Worm (Caenorhabditis elegans): ENCODE data around the gene C09E7.7.

C09E7.7 gene

DNA sequence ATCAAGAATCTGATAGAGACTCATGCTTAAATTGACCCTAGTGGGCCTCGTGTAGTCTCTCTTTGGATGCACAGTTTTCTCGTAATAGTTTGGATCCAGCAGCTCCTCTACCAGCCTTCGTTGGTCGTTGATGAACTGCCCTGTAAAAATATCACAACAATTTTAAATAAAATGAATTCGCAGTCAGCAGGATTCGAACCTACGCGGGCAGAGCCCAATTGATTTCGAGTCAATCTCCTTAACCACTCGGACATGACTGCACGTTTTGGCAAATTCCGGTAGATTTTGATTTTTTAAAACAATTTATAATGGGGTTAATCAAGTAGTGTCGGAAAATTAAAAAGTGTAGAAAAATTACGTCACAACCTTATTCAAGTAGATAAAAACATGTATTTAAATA, 37.3 kb downstream of the C09E7.7 start:
- TF ChIP-seq F23B12.7 (tag; optimal IDR thresholded peaks at IDR 0.05; ENCODE audit: insufficient read depth) (peak; percentile 33), B0261.1 (tag; optimal IDR thresholded peaks at IDR 0.05) (peak; percentile 56), tbp1 (GFP tag; optimal IDR thresholded peaks at IDR 0.05) (peak; percentile 81), rpc-1 (optimal IDR thresholded peaks at IDR 0.05) (peak; percentile 44), rpc-1 (tag; optimal IDR thresholded peaks at IDR 0.05) (peak; percentile 75), him-1 (tag; optimal IDR thresholded peaks at IDR 0.05) (peak; percentile 70), lin-26 (GFP tag; IDR thresholded peaks at IDR 0.05) (peak; percentile 73), ztf-25 (GFP tag; IDR thresholded peaks at IDR 0.05) (peak; percentile 36; the same call in 1 of the 2 replicates)

DNA sequence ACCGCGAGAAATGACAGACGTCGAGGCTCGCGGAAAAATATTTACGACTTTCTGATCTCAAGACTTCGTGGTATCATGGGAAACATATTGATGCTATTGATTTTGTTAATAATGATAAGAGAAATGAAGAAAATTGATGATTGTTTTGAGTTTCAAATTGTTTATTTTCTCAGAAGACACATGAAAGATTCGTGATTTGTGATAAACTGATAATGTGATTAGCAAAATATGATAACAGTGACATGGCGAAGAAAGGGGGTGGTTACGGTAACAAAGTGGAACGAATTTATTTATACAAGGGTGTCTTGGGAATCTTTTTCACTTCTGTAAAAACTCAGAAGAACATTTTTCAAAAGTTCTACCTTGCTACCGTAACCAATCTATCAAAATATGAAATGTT, 41.7 kb downstream of the C09E7.7 start:
- TF ChIP-seq C06A6.2 (GFP tag; conservative IDR thresholded peaks at IDR 0.05): no peak
- TF ChIP-seq Y67H2A.10 (GFP tag; conservative IDR thresholded peaks at IDR 0.05): no peak
- TF ChIP-seq efl-1 (GFP tag; optimal IDR thresholded peaks at IDR 0.05): no peak
- no peak for TF ChIP-seq rec-8 (tag; optimal IDR thresholded peaks at IDR 0.05)
- TF ChIP-seq hlh-26 (GFP tag; conservative IDR thresholded peaks at IDR 0.05): no peak
- no peak for TF ChIP-seq attf-6 (GFP tag; IDR thresholded peaks at IDR 0.05)
- peak; percentile 46 for TF ChIP-seq lin-26 (GFP tag; IDR thresholded peaks at IDR 0.05)

DNA sequence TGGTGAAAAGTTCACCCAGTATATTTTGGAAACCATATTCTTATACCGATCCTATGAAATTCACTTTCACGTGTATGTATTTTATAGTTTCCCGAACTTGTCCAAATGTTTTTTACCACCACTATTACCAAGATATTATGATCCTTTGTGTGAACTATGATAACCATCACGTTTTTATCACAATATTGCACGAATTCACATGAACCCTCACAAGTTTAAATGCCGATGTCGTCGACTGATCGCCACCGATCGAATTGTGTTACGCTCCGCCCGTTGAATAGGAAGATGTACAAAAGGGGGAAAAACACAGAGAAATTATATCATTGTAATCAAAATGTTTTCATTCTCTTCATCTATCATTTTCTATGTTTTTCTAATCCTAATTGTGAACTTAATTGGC, 42.7 kb downstream of the C09E7.7 start:
- no peak for TF ChIP-seq ets-4 (GFP tag; optimal IDR thresholded peaks at IDR 0.05)
- no peak for TF ChIP-seq dpff-1 (tag; optimal IDR thresholded peaks at IDR 0.05)
- TF ChIP-seq let-526 (GFP tag; IDR thresholded peaks at IDR 0.05): no peak
- no peak for TF ChIP-seq F37B4.10 (GFP tag; IDR thresholded peaks at IDR 0.05)

DNA sequence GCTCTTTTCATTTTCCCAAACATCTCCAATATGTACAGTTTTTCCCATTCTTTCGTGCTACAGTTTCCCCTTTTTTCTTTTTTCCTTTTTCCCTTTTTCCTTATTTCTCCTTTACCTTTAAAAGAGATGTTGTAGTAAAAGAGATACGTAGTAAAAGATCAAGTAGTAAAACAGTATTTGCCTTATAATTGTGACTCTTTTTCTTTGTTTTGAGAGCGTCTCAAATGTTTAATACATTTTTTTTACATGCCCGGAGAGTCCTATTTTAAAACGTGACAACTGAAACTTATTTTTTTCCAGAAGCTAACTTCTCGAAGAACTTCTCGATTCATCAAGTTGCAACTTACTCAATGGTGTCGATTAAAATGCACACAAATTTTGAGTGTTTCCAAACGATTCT, 43.2 kb downstream of the C09E7.7 start, which contains the start of gene F23F12.12:
F23F12.12 (plus strand) TSS at position 301 of the 400 bp plus-strand sequence.
- TF ChIP-seq nfya-2 (GFP tag; IDR thresholded peaks at IDR 0.05): no peak
- TF ChIP-seq nfya-1 (tag; optimal IDR thresholded peaks at IDR 0.05; ENCODE audit: borderline replicate concordance, insufficient read depth): no peak
- no peak for TF ChIP-seq hlh-12 (tag; optimal IDR thresholded peaks at IDR 0.05)
- no peak for TF ChIP-seq B0261.1 (tag; optimal IDR thresholded peaks at IDR 0.05)
- no peak for TF ChIP-seq tbp1 (GFP tag; optimal IDR thresholded peaks at IDR 0.05)
- no peak for TF ChIP-seq F57A8.1 (GFP tag; optimal IDR thresholded peaks at IDR 0.05)
- no peak for TF ChIP-seq atf-7 (tag; optimal IDR thresholded peaks at IDR 0.05)
- TF ChIP-seq lin-35 (GFP tag; optimal IDR thresholded peaks at IDR 0.05): no peak
- no peak for TF ChIP-seq B0035.1 (tag; optimal IDR thresholded peaks at IDR 0.05)
- no peak for TF ChIP-seq snpc-3.4 (tag; optimal IDR thresholded peaks at IDR 0.05)
- no peak for TF ChIP-seq ztf-18 (tag; optimal IDR thresholded peaks at IDR 0.05)

DNA sequence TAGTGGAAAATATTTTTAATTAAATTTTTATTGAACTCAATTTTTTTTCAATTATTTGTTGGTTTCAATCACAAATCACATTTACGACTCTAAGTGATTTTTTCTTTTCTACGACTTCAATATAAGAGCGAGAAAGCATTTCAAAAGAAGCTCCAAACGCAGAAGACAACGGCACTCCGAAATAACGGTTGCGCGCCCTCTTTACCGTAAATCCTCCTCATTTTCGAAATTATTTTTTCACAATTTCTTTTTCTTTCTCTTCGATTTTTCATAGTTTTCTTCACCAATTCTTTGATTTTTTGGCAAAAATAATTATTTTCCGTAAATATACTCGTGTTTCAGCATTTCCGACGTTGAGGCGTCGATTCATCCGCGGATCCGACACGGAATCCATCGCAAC, 46.9 kb downstream of the C09E7.7 start:
- peak; percentile 79 for TF ChIP-seq attf-3 (GFP tag; conservative IDR thresholded peaks at IDR 0.05)

DNA sequence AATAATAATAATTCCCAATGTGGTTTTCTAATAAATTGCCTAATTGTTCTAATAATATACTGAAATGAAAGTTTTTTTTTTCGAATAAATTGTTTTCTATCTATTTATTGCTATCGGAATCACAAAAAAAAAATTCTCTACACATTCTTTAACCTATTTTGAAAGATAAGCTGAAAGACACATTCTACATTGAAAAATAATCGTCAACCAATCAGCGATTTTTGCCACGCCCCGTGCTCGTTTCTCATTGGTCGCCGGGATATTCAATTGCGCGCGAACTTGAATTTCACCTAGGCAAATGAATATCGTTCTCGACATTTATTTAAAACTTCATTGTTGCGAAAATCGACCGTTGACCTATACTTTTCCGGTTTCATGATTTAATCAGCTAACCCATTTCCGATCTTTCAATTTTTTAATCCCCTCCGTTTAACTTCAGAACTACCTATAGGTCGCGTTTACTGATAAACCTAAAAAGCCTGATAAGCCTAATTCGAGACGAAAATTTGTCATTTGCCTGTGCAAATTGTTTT, 50.9 kb downstream of the C09E7.7 start, which contains the start of gene F23F12.3:
F23F12.3 (plus strand) TSS at position 483 of the 533 bp plus-strand sequence.
- TF ChIP-seq K11D2.4 (GFP tag; IDR thresholded peaks at IDR 0.05) (no peak), pha-4 (tag; optimal IDR thresholded peaks at IDR 0.05) (no peak), let-607 (tag; optimal IDR thresholded peaks at IDR 0.05) (no peak), nfyb-1 (GFP tag; IDR thresholded peaks at IDR 0.05) (no peak), tlf-1 (GFP tag; optimal IDR thresholded peaks at IDR 0.05) (no peak)
